Fruit fly (Drosophila melanogaster) S2 (cell line): Measurements from ENCODE around the gene CG5397.

ENCODE experiments used
- CG8478 ChIP-seq: fragments of >200 bp; optimal IDR thresholded peaks from 2 replicates; lab custom pipeline; 2018
- CTCF ChIP-seq, 2 experiments: fragments of >200 bp; optimal IDR thresholded peaks; 2 replicates each; lab custom pipeline; 2018

Gene CG5397

DNA sequence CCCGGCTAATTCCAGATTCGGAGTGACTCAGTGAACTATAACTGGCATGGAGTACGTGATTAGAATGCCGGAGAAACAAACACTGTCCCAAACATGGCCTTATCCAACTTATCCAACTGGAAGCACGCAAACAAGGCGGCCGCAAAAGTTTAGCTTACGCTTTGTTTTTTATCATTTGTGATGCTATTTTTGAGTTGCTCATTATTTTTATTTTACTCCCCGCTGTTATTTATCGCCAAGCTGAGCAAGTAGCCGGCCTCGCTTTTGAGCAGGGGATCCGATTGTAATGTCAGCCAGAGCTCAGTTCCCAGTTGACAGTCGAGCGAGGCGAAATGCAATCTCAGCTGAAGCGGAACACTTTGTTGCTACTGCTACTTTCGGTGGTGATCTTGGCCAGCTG, at the start of gene CG5397:
CG5397 (plus strand) TSS at position 301 of the 400 bp plus-strand sequence.
- TF ChIP-seq CTCF (optimal IDR thresholded peaks at IDR 0.05; lab: Kevin White, UChicago) (no peak), CG8478 (lab: Kevin White, UChicago) (no peak)

DNA sequence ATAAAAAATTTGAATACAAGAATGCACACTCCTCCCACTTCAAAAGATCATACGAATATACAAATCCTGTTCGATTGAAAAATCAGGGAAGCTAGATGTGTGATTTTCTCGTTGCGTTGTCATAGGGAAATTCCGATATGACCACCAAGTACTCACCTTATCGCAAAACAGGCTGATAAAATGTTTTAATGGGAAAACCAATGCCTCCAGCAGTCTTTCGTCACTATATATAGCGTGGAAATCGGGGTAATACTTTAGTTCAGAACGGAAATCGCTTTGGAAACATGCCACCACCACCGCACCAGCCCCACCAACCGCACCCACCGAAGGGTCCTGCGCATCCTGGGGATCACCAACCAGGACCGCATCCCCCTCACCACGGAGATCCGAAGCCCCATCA, 40.7 kb upstream of the CG5397 start, which contains the start of the genes CG5139 and CG43348:
CG5139 (minus strand) TSS at position 101 of the 400 bp plus-strand sequence.
CG43348 (plus strand) TSS at position 247 of the 400 bp plus-strand sequence.
- TF ChIP-seq CTCF (optimal IDR thresholded peaks at IDR 0.05; lab: Kevin White, UChicago), result no peak
- no peak for TF ChIP-seq CG8478 (lab: Kevin White, UChicago)

DNA sequence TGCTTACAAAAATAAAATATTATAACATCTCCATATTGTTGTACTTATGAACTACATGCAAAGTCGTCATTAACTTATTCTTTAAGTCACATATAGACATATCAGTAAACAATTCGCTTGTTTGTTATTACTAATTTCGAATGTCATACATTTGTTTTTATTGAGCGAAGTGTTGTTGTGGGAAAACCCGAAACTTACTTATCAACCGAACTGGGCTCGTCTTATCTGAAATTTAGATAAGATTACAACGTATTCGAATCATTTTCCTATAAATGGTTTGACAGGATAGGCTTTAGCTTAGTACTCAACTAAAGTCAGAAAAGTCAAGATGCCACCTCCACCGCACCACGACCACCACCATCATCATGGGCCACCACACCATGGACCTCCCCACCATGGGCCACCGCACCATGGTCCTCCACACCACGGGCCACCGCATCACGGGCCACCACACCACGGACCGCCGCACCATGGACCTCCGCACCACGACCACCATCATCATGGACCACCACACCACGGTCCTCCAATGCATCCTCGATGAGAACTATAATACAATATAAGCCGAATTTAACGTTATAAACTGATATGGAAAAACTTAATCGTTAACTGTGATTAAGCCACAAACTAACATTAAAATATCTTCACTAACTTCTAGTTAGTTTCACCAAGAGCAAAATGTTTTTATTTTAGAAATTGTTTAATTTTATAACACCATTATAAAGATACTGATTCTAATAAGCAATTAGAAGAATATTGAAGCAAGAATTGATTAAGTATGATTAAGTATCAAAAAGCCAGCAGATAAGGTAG, 39.7 kb upstream of the CG5397 start, which contains the start of the genes CG43349 and CG5011:
CG43349 (plus strand) TSS at position 294 of the 810 bp plus-strand sequence.
CG5011 (plus strand) TSS at position 760 of the 810 bp plus-strand sequence.
- no peak for TF ChIP-seq CTCF (optimal IDR thresholded peaks at IDR 0.05; lab: Kevin White, UChicago)
- no peak for TF ChIP-seq CG8478 (lab: Kevin White, UChicago)

DNA sequence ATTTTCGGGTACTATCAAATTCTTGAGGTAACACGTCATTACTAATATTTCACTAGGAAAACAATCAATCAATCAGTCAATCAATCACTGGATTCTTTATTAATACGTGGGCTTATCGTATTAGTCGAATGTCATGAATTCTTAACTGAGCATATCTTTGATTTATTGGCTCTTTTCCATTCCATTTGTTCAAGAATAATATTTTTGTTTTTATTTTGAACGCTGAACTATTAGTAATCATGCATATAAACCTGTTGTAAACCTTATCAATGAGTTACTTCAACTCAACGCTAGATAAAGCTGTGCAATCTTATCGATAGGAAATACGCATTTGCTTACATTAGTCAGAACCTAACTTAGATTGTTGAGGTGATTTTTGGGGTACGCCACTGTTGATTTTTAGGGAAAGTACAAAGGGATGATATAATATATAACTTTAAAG, 38.4 kb upstream of the CG5397 start:
- TF ChIP-seq CTCF (optimal IDR thresholded peaks at IDR 0.05; lab: Kevin White, UChicago) (no peak), CG8478 (lab: Kevin White, UChicago) (no peak)

DNA sequence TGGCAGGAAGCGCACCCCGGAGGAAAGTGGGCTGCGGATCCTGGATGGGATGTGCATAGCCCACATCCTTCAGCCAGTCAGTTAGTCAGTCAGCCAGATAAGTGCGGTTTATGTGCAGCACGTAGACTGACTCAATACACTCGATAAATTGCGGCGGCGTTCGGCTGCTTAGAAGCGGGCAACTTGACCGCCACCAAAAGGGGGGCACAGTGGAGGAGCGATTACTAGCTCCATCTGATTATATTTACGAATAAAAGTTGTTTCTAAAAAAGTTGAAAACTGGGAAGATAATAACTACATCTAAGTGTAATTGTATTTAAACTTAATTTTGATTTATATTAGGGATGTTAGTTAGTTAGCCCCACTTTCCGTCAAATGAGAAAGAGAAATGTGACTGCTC, 37.4 kb upstream of the CG5397 start:
- TF ChIP-seq CG8478 (lab: Kevin White, UChicago), result no peak
- TF ChIP-seq CTCF (optimal IDR thresholded peaks at IDR 0.05; lab: Kevin White, UChicago), result no peak

DNA sequence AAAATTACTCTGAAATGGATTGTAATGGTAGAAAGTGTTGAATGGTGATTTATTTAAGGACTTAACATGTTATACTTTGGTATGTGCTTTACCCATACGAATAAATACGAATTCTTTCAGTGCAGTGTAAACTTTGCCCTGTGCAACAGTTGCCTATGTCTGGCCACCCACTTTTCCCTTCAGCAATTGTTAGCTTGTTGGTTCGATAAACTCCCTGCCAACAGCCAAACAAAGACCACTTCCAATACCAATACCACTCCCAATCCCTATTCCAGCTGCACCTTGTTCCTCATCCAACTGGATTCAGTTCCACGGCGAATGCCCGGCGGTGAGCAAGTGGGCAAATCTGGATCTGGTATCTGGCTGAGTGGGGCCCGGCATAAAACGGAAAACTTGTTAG, 35.9 kb upstream of the CG5397 start, which contains the start of gene CG14342:
CG14342 (plus strand) TSS at position 301 of the 400 bp plus-strand sequence.
- TF ChIP-seq CG8478 (lab: Kevin White, UChicago), result no peak
- TF ChIP-seq CTCF (optimal IDR thresholded peaks at IDR 0.05; lab: Kevin White, UChicago), result no peak

DNA sequence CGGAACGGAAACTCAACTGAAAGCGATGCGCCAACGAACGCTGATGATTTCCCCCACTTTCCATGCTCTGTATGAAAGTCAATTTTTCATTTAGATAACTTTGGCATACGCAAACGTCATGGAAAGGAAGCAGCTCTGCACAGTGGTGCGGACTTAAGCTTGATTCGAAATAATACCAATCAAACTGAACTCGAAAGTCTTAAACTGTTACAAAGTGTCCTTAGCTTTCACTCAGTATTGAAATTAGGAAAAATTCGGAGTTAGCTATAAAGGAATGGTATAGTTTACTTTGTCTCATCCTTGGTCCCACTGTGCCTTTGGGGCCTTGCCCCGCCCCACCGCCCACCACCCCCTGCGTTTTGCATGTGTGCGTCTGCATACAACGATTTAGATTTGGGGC, 32.4 kb upstream of the CG5397 start:
- TF ChIP-seq CTCF (optimal IDR thresholded peaks at IDR 0.05; lab: Kevin White, UChicago) (no peak), CG8478 (lab: Kevin White, UChicago) (no peak)

DNA sequence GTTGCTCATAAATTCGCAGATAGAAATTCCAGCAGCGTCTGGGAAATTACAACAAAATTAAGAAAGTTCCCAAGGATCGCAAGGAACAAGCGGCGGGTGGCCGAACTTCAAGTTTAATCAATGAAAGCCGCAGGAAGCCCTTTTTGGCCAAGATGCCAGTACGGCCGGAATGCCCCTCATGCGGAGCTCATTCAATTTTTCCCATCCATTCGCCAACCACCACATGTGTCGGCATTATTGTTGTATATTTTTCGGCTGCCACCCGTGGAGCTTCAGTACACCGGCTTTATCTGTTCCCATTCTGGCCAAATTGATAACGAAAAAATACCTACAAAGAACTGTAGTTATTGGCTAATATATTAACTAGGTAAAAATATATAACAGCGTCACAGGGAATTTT, 28.3 kb upstream of the CG5397 start:
- TF ChIP-seq CTCF (optimal IDR thresholded peaks at IDR 0.05; lab: Kevin White, UChicago) (no peak), CG8478 (lab: Kevin White, UChicago) (no peak)

DNA sequence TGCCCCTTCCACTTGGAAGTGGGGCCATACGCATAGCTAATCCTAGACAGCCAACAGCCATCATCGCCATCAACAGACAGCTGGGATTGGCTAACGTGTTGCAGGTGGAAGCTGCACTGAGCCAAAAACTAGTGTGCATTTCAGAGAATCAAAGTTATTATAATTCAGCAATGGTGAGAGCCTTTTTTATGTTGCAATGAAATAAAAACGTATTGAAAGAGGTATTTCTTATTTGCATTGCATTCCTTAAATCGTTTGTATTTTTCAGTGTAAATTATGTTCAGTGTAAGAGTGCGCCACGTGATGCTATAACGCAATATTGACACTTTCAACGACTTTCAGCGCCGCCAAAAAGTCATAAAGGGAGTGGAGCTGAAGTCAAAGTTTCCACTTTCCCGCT, 26.2 kb upstream of the CG5397 start:
- TF ChIP-seq CTCF (optimal IDR thresholded peaks at IDR 0.05; lab: Kevin White, UChicago), result no peak
- TF ChIP-seq CG8478 (lab: Kevin White, UChicago), result no peak

DNA sequence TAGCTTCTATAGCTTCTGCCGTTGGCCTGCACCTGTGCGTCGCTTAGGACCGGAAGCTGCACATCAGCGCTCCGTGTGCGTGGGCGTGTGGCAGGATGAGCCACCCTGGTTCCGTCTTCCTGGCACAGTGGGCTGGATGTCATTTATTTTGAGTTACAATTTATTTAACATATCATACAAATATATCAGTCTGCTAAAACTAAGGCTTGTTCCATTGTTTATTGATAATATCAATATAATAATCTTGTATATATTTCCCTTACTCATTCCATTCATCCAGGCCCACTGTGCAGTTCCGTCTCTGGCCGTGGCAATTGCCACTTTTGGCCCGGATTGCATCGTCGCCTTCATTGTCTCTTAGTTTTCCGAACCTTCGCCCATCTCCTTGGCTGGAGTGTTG, 25.4 kb upstream of the CG5397 start:
- TF ChIP-seq CG8478 (lab: Kevin White, UChicago) (no peak), CTCF (optimal IDR thresholded peaks at IDR 0.05; lab: Kevin White, UChicago) (no peak)

DNA sequence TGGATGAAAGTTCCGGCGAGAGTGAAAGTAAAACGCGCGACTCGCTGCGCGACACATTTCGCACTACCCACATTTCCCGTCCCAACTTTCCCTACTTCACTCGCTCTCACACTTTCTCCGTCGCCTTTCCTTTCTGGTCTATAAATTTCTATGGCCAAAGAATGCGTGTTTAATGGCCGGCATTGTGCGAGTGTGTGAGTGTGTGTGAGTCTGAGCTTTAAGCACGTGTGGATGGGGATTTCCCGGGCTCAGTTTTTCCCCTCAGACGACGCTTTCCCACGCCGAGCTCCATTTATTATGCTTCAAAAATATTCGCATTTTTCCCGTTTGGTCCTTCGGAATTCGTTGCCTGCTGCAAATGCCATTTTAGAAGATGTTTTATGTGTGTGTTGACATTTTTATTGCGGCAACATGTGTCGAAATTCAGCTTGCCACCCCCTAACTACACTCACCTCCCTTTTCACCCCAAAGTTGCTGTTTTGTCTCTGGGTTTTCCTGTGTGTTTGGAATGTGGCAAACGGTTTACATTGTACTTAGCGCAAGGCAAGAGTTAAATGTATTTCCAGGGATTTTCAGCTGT, 22.7 kb upstream of the CG5397 start:
- no peak for TF ChIP-seq CTCF (optimal IDR thresholded peaks at IDR 0.05; lab: Kevin White, UChicago)
- TF ChIP-seq CG8478 (lab: Kevin White, UChicago), result no peak

DNA sequence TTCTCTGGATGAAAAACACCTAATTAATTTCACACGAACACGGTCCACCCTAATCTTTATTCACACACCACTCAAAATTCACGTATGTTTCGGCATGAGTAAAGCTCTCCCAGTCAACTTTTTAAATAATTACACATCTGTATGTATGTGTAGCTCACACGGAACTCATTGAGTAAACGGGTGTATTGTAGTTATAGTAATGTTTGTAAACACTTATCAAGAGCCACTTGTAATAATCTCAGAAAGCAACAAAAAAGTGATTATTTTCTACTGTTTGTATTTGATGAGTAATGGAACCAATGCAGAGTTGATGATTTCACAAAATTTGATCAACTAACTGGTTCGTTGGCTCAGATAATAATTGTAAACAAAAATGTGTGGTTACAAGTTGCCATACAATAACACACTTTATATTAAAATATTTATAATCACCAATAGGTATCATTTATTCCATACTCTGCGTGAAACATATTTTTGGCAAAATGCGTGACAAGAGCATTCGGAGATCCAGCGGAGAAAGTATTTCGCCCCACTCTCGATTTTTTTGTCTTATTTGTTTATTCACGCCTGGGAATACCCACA, 21.9 kb upstream of the CG5397 start:
- TF ChIP-seq CTCF (optimal IDR thresholded peaks at IDR 0.05; lab: Kevin White, UChicago) (no peak), CG8478 (lab: Kevin White, UChicago) (no peak)

DNA sequence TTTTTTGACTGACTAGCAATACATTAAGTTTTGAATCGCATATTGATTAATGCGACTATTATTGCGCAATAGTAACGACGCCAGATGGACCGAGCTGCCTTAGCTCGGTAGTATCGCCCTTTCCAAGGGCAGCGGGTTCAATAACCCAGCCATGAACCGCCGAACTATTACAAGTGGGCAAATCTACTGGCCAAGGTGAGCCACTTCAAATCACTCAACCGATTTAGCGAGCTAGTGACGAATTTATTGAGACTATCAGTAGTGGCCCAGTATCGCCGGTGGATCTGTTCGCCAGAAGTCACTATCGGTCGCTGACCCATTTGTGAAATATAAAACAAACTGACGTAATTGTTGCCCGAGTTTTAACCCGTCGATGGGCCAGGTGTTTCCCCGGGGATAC, 21.4 kb upstream of the CG5397 start:
- TF ChIP-seq CTCF (optimal IDR thresholded peaks at IDR 0.05; lab: Kevin White, UChicago) (no peak), CG8478 (lab: Kevin White, UChicago) (no peak)

DNA sequence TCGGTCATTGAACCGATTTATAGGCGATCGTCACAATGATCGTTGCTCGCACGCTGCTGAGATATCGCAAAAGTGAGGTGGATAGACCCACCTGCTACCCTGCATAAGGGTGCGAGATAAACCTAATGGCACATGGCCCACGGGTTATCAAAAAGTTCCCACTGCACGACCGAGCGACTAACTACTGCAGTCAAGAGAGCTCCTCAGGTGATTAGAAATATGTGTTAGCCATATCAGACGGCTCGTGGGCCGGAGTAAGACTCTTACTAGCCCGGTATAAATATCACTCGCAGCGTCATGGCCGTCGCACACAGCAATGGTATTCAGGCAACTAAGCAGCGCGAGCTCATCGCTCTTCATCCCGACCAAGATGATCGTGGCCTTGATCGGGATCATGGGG, 20.8 kb upstream of the CG5397 start, which contains the start of gene CG42329:
CG42329 (plus strand) TSS at position 301 of the 400 bp plus-strand sequence.
- no peak for TF ChIP-seq CTCF (optimal IDR thresholded peaks at IDR 0.05; lab: Kevin White, UChicago)
- no peak for TF ChIP-seq CG8478 (lab: Kevin White, UChicago)

DNA sequence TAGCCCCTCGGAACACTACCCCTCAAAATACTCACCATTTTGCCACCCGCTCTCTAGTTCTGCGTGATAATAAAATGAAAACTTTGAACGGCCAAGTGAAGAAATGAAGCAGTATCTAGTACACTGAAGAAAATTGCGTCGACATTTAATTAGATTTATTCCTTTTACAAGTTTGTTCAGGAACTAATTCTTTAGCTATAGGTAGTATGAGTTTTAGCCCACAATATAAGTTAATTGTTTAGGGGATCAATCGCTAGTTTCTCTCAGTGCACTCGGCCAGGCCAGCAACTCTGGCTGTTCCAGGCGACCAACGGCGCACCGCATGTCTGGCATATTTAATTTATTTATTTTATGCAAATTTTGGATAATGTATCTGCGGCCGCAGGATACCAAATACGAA, 9.1 kb upstream of the CG5397 start:
- TF ChIP-seq CG8478 (lab: Kevin White, UChicago), result no peak
- TF ChIP-seq CTCF (optimal IDR thresholded peaks at IDR 0.05; lab: Kevin White, UChicago), result no peak
